Worm (Caenorhabditis elegans) whole organism, young adult: Measurements from ENCODE around the gene T07A5.1.

ENCODE experiments used
- F57A8.1 ChIP-seq: fragments of 200-800 bp; sonication (Bioruptor generic); optimal IDR thresholded peaks from 2 replicates; lab custom pipeline; 2018; ENCODE audit warnings: mild to moderate bottlenecking, missing genetic modification characterization, moderate library complexity, missing compliant biosample characterization
- ZK185.1 ChIP-seq: sonication (generic microtip); optimal IDR thresholded peaks from 2 replicates; lab custom pipeline; 2016; ENCODE audit warnings: mild to moderate bottlenecking, missing genetic modification characterization, missing compliant biosample characterization; ENCODE audit not compliant: poor library complexity, severe bottlenecking
- ama-1 ChIP-seq, 3 experiments: fragments of 150-350 bp in 1 of 3; sonication (generic microtip) in 2 of 3; optimal IDR thresholded peaks; 2 replicates each; lab custom pipeline; 2014 to 2018; ENCODE audit warnings: missing biosample characterization in 2 of 3, missing genetic modification characterization in 2 of 3, missing genetic modification reagents in 2 of 3
- ceh-79 ChIP-seq: sonication (generic microtip); optimal IDR thresholded peaks from 2 replicates; lab custom pipeline; 2017; ENCODE audit warnings: mild to moderate bottlenecking, missing genetic modification characterization, missing compliant biosample characterization
- him-1 ChIP-seq: sonication (generic microtip); optimal IDR thresholded peaks from 2 replicates; lab custom pipeline; 2016; ENCODE audit warnings: missing genotype, missing genetic modification reagents, missing genetic modification characterization, missing compliant biosample characterization
- let-526 ChIP-seq: fragments of 200-800 bp; sonication (Bioruptor generic); IDR thresholded peaks from 2 replicates; pipeline ENCODE4 v1.3.6; 2022; ENCODE audit warnings: missing genetic modification reagents, missing genetic modification characterization, missing compliant biosample characterization
- nhr-120 ChIP-seq: fragments of 200-800 bp; sonication (Bioruptor generic); IDR thresholded peaks from 2 replicates; pipeline ENCODE4 v1.3.6; 2022; ENCODE audit warnings: missing genetic modification characterization, missing compliant biosample characterization
- snpc-1.3 ChIP-seq: sonication (generic microtip); optimal IDR thresholded peaks from 2 replicates; lab custom pipeline; 2017; ENCODE audit warnings: missing genetic modification characterization, mild to moderate bottlenecking, missing compliant biosample characterization, antibody characterized with exemption, moderate library complexity, missing genotype, missing genetic modification reagents; ENCODE audit not compliant: insufficient read depth
- snpc-4 ChIP-seq, 5 experiments: fragments of 150-350 bp in 1 of 5; sonication (generic microtip) in 4 of 5; optimal IDR thresholded peaks; 2 replicates each; lab custom pipeline; 2014 to 2018; ENCODE audit warnings: missing genetic modification characterization in 5 of 5, missing biosample characterization in 3 of 5, antibody characterized with exemption in 2 of 5, mild to moderate bottlenecking in 2 of 5, missing compliant biosample characterization in 2 of 5, missing genotype in 2 of 5, moderate library complexity in 2 of 5, missing genetic modification reagents in 1 of 5
- unc-130 ChIP-seq: sonication (generic microtip); optimal IDR thresholded peaks from 2 replicates; lab custom pipeline; 2016; ENCODE audit warnings: missing genetic modification reagents, missing genetic modification characterization, missing compliant biosample characterization
- xnd-1 ChIP-seq: sonication (generic microtip); optimal IDR thresholded peaks from 2 replicates; lab custom pipeline; 2016; ENCODE audit warnings: missing genotype, missing genetic modification reagents, missing genetic modification characterization, missing compliant biosample characterization

DNA sequence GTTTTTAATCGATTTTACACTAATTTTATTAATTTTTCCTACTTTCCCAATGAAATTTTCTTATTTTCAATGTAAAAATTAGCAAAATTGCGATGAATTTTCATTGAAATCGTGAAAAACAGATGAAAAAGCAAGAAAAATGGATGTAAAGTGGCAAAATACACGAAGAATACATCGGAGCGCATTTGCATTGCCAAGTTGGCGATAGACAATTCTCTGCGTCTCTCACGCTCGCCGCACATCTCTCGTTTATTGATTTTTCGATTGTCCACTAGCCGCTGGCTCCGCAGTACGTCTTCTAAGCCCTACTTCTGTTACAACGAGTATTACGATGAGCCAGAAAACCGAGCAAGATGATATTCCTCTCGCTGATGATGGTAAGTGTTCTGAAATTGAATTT, 12.8 kb upstream of the T07A5.1 start, which contains the start of gene unc-69:
- TF ChIP-seq unc-130 (GFP tag; lab: Kevin White, UChicago) (no peak), him-1 (tag; lab: Kevin White, UChicago) (no peak), let-526 (no peak), nhr-120 (GFP tag; lab: Robert Waterston, UW) (no peak), ceh-79 (tag; lab: Kevin White, UChicago) (no peak), ZK185.1 (tag; lab: Kevin White, UChicago) (no peak), snpc-4 (GFP tag; optimal IDR thresholded peaks at IDR 0.05; lab: Kevin White, UChicago) (no peak), snpc-4 (tag; optimal IDR thresholded peaks at IDR 0.05; lab: Kevin White, UChicago) (peak in 3 of 4 experiments; percentile 6 to 28 (median 7)), ama-1 (optimal IDR thresholded peaks at IDR 0.05; lab: Kevin White, UChicago) (no peak), ama-1 (GFP tag; optimal IDR thresholded peaks at IDR 0.05; lab: Kevin White, UChicago) (no peak), snpc-1.3 (no peak), F57A8.1 (GFP tag; lab: Kevin White, UChicago) (no peak), xnd-1 (tag; lab: Kevin White, UChicago) (no peak)
